Fruit fly (Drosophila melanogaster) whole organism: Measurements from ENCODE around the gene Atg101.
A peak's percentile ranks its signal among the peaks of the same experiment; 100 is the strongest.

ENCODE experiments used
- CG8478 ChIP-seq: fragments of >200 bp; optimal IDR thresholded peaks from 2 replicates; lab custom pipeline; 2018; ENCODE audit warnings: inconsistent platforms
- Dll ChIP-seq: fragments of >200 bp; optimal IDR thresholded peaks from 2 replicates; lab custom pipeline; 2017
- EcR ChIP-seq, 2 experiments: fragments of >200 bp; optimal IDR thresholded peaks; 2 replicates each; lab custom pipeline; 2017; ENCODE audit warnings: missing biosample characterization in 2 of 2, missing genetic modification characterization in 2 of 2, missing genetic modification reagents in 2 of 2
- pan ChIP-seq: fragments of >200 bp; optimal IDR thresholded peaks from 2 replicates; lab custom pipeline; 2017
- psq ChIP-seq: fragments of >200 bp; optimal IDR thresholded peaks from 2 replicates; lab custom pipeline; 2017
- usp ChIP-seq: fragments of >200 bp; optimal IDR thresholded peaks from 2 replicates; lab custom pipeline; 2017; ENCODE audit warnings: missing biosample characterization, missing genetic modification characterization, mixed read lengths

Gene Atg101

dm6 chrX:18783417-18784123, 7.9 kb upstream of the Atg101 start, which contains the start of gene CG18259:
Gene CG18259 (minus strand): TSS chrX:18783494.
- no peak for TF ChIP-seq EcR (GFP tag; optimal IDR thresholded peaks at IDR 0.05; lab: Kevin White, UChicago)
- no peak for TF ChIP-seq psq (lab: Kevin White, UChicago)
- no peak for TF ChIP-seq Dll
- no peak for TF ChIP-seq CG8478
- no peak for TF ChIP-seq pan (lab: Kevin White, UChicago)
- no peak for TF ChIP-seq usp

dm6 chrX:18788143-18788745, 3.2 kb upstream of the Atg101 start, which contains the start of the genes CG6961 and S6KL:
Gene CG6961 (minus strand): TSS chrX:18788210.
Gene S6KL (plus strand): TSS chrX:18788464.
- TF ChIP-seq EcR (GFP tag; optimal IDR thresholded peaks at IDR 0.05; lab: Kevin White, UChicago) (no peak), CG8478 (no peak)

dm6 chrX:18789353-18790210, 1.9 kb upstream of the Atg101 start:
- TF ChIP-seq pan (lab: Kevin White, UChicago) (no peak), EcR (GFP tag; optimal IDR thresholded peaks at IDR 0.05; lab: Kevin White, UChicago) (no peak), psq (lab: Kevin White, UChicago) (no peak), usp (no peak), CG8478 (no peak), Dll (no peak)

dm6 chrX:18797567-18797966, 6.1 kb downstream of the Atg101 start, which contains the start of gene bnb:
Gene bnb (minus strand): TSS chrX:18797687.
- TF ChIP-seq EcR (GFP tag; optimal IDR thresholded peaks at IDR 0.05; lab: Kevin White, UChicago) = no peak
- TF ChIP-seq psq (lab: Kevin White, UChicago) = no peak
- no peak for TF ChIP-seq CG8478
- TF ChIP-seq usp = no peak
- TF ChIP-seq Dll = no peak

- TF ChIP-seq usp (no peak), psq (lab: Kevin White, UChicago) (no peak), pan (lab: Kevin White, UChicago) (no peak), EcR (GFP tag; optimal IDR thresholded peaks at IDR 0.05; lab: Kevin White, UChicago) (no peak), CG8478 (no peak), Dll (no peak)
Observed at dm6 chrX:18799307-18799855, 7.9 kb downstream of the Atg101 start.

- no peak for TF ChIP-seq EcR (GFP tag; optimal IDR thresholded peaks at IDR 0.05; lab: Kevin White, UChicago)
- TF ChIP-seq pan (lab: Kevin White, UChicago) = no peak
- TF ChIP-seq CG8478 = no peak
- no peak for TF ChIP-seq usp
- no peak for TF ChIP-seq Dll
- no peak for TF ChIP-seq psq (lab: Kevin White, UChicago)
Observed at dm6 chrX:18800167-18800566, 8.7 kb downstream of the Atg101 start.

- TF ChIP-seq pan (lab: Kevin White, UChicago) = no peak
- TF ChIP-seq usp = no peak
- TF ChIP-seq psq (lab: Kevin White, UChicago) = no peak
- no peak for TF ChIP-seq Dll
- TF ChIP-seq EcR (GFP tag; optimal IDR thresholded peaks at IDR 0.05; lab: Kevin White, UChicago) = peak in 1 of 2 experiments; percentile 52
- no peak for TF ChIP-seq CG8478
Observed at dm6 chrX:18801293-18801692, 9.8 kb downstream of the Atg101 start.

- no peak for TF ChIP-seq usp
Observed at dm6 chrX:18805036-18805435, 13.6 kb downstream of the Atg101 start.

dm6 chrX:18806365-18806764, 14.9 kb downstream of the Atg101 start, which contains the start of gene CG7058:
Gene CG7058 (plus strand): TSS chrX:18806694.
- TF ChIP-seq pan (lab: Kevin White, UChicago) (no peak), CG8478 (no peak), usp (no peak), Dll (no peak), EcR (GFP tag; optimal IDR thresholded peaks at IDR 0.05; lab: Kevin White, UChicago) (no peak), psq (lab: Kevin White, UChicago) (no peak)

- TF ChIP-seq psq (lab: Kevin White, UChicago) (no peak), EcR (GFP tag; optimal IDR thresholded peaks at IDR 0.05; lab: Kevin White, UChicago) (no peak), CG8478 (no peak), Dll (no peak), usp (no peak), pan (lab: Kevin White, UChicago) (no peak)
Observed at dm6 chrX:18812111-18812510, 20.6 kb downstream of the Atg101 start.

- TF ChIP-seq psq (lab: Kevin White, UChicago) (no peak), EcR (GFP tag; optimal IDR thresholded peaks at IDR 0.05; lab: Kevin White, UChicago) (no peak), pan (lab: Kevin White, UChicago) (no peak), usp (no peak), Dll (no peak), CG8478 (no peak)
Observed at dm6 chrX:18813049-18813448, 21.6 kb downstream of the Atg101 start, which contains the start of gene CG42450. Gene CG42450 (plus strand): TSS chrX:18813297.

- TF ChIP-seq EcR (GFP tag; optimal IDR thresholded peaks at IDR 0.05; lab: Kevin White, UChicago) (no peak), pan (lab: Kevin White, UChicago) (no peak), psq (lab: Kevin White, UChicago) (no peak), usp (no peak), CG8478 (no peak), Dll (no peak)
Observed at dm6 chrX:18814373-18814772, 22.9 kb downstream of the Atg101 start.
